Fruit fly (Drosophila melanogaster) whole organism, embryonic: ENCODE results near the gene cpx.

Experiments used
- ATbp ChIP-seq: fragments of 200-800 bp; sonication (Bioruptor generic); optimal IDR thresholded peaks from 2 replicates; lab custom pipeline; 2017; ENCODE audit warnings: missing biosample characterization, mild to moderate bottlenecking, missing genetic modification characterization, missing genetic modification reagents
- B-H1 ChIP-seq: fragments of 200-800 bp; sonication (Bioruptor generic); IDR thresholded peaks from 3 replicates; pipeline ENCODE4 v1.3.6; 2022; ENCODE audit warnings: missing biosample characterization, missing genetic modification characterization
- Bgb ChIP-seq: fragments of 200-800 bp; sonication (Bioruptor generic); IDR thresholded peaks from 2 replicates; pipeline ENCODE4 v1.3.6; 2022; ENCODE audit warnings: missing biosample characterization, missing genetic modification characterization; ENCODE audit not compliant: partially characterized antibody
- Bteb2 ChIP-seq: fragments of 200-800 bp; sonication (Bioruptor generic); optimal IDR thresholded peaks from 2 replicates; lab custom pipeline; 2016; ENCODE audit warnings: missing biosample characterization, missing genetic modification characterization
- CG12104 ChIP-seq: fragments of 200-800 bp; sonication (Bioruptor generic); optimal IDR thresholded peaks from 3 replicates; lab custom pipeline; 2016; ENCODE audit warnings: missing biosample characterization, missing genetic modification characterization
- CG12744 ChIP-seq: fragments of 200-800 bp; sonication (Bioruptor generic); optimal IDR thresholded peaks from 2 replicates; lab custom pipeline; 2016; ENCODE audit warnings: missing biosample characterization, missing genetic modification characterization
- CG13123 ChIP-seq: fragments of 200-800 bp; sonication (Bioruptor generic); optimal IDR thresholded peaks from 2 replicates; lab custom pipeline; 2016; ENCODE audit warnings: missing biosample characterization, missing genetic modification characterization
- CG13296 ChIP-seq: fragments of 200-800 bp; sonication (Bioruptor generic); optimal IDR thresholded peaks from 3 replicates; lab custom pipeline; 2018; ENCODE audit warnings: missing biosample characterization, mild to moderate bottlenecking, missing genetic modification characterization
- CG14710 ChIP-seq: fragments of 200-800 bp; sonication (Bioruptor generic); optimal IDR thresholded peaks from 3 replicates; lab custom pipeline; 2019; ENCODE audit warnings: missing biosample characterization, mild to moderate bottlenecking, missing genetic modification characterization, moderate library complexity
- CG14965 ChIP-seq: fragments of 200-800 bp; sonication (Bioruptor generic); optimal IDR thresholded peaks from 2 replicates; lab custom pipeline; 2016; ENCODE audit warnings: missing biosample characterization, missing genetic modification characterization, borderline replicate concordance
- CG1529 ChIP-seq: fragments of 200-800 bp; sonication (Bioruptor generic); optimal IDR thresholded peaks from 3 replicates; lab custom pipeline; 2018; ENCODE audit warnings: missing biosample characterization, missing genetic modification characterization
- CG15514 ChIP-seq: fragments of 200-800 bp; sonication (Bioruptor generic); optimal IDR thresholded peaks from 3 replicates; lab custom pipeline; 2017; ENCODE audit warnings: missing biosample characterization, missing genetic modification characterization, mild to moderate bottlenecking, moderate library complexity, missing genetic modification reagents
- CG1602 ChIP-seq: fragments of 200-800 bp; sonication (Bioruptor generic); optimal IDR thresholded peaks from 3 replicates; lab custom pipeline; 2016; ENCODE audit warnings: missing biosample characterization, missing genetic modification characterization
- CG16813 ChIP-seq: fragments of 200-800 bp; sonication (Bioruptor generic); IDR thresholded peaks from 3 replicates; pipeline ENCODE4 v1.3.6; 2022; ENCODE audit warnings: missing biosample characterization, missing genetic modification characterization; ENCODE audit not compliant: partially characterized antibody
- CG18599 ChIP-seq: fragments of 200-800 bp; sonication (Bioruptor generic); optimal IDR thresholded peaks from 3 replicates; lab custom pipeline; 2017; ENCODE audit warnings: missing biosample characterization, missing genetic modification characterization, mild to moderate bottlenecking, moderate library complexity, missing genetic modification reagents
- CG2116 ChIP-seq: fragments of 200-800 bp; sonication (Bioruptor generic); optimal IDR thresholded peaks from 3 replicates; lab custom pipeline; 2018; ENCODE audit warnings: missing biosample characterization, mild to moderate bottlenecking, missing genetic modification characterization
- CG2129 ChIP-seq: fragments of 200-800 bp; sonication (Bioruptor generic); IDR thresholded peaks from 2 replicates; pipeline ENCODE4 v1.3.6; 2022; ENCODE audit warnings: missing biosample characterization, missing genetic modification characterization; ENCODE audit not compliant: partially characterized antibody
- CG34224 ChIP-seq: fragments of 200-800 bp; sonication (Bioruptor generic); IDR thresholded peaks from 3 replicates; pipeline ENCODE4 v1.3.6; 2022; ENCODE audit warnings: missing biosample characterization, missing genetic modification characterization; ENCODE audit not compliant: partially characterized antibody
- CG4282 ChIP-seq: fragments of 200-800 bp; sonication (Bioruptor generic); optimal IDR thresholded peaks from 2 replicates; lab custom pipeline; 2016; ENCODE audit warnings: missing biosample characterization, missing genetic modification characterization
- CG4617 ChIP-seq: fragments of 200-800 bp; sonication (Bioruptor generic); optimal IDR thresholded peaks from 3 replicates; lab custom pipeline; 2016; ENCODE audit warnings: missing biosample characterization, missing genetic modification characterization, borderline replicate concordance
- CG5953 ChIP-seq: fragments of 200-800 bp; sonication (Bioruptor generic); IDR thresholded peaks from 2 replicates; pipeline ENCODE4 v1.3.6; 2022; ENCODE audit warnings: missing biosample characterization, missing genetic modification characterization
- CG6654 ChIP-seq: fragments of 200-800 bp; sonication (Bioruptor generic); optimal IDR thresholded peaks from 2 replicates; lab custom pipeline; 2017; ENCODE audit warnings: missing biosample characterization, mild to moderate bottlenecking, missing genetic modification characterization
- CG6791 ChIP-seq: fragments of 200-800 bp; sonication (Bioruptor generic); IDR thresholded peaks from 3 replicates; pipeline ENCODE4 v1.3.6; 2022; ENCODE audit warnings: missing biosample characterization, missing genetic modification characterization; ENCODE audit not compliant: partially characterized antibody
- Camta ChIP-seq: fragments of 200-800 bp; sonication (Bioruptor generic); optimal IDR thresholded peaks from 2 replicates; lab custom pipeline; 2016; ENCODE audit warnings: missing biosample characterization, missing genetic modification characterization
- Dll ChIP-seq: fragments of 200-800 bp; sonication (Bioruptor generic); IDR thresholded peaks from 4 replicates; pipeline ENCODE4 v1.3.6; 2022; ENCODE audit warnings: missing biosample characterization, missing genetic modification characterization; ENCODE audit not compliant: partially characterized antibody
- Doc3 ChIP-seq: fragments of 200-800 bp; sonication (Bioruptor generic); IDR thresholded peaks from 3 replicates; pipeline ENCODE4 v1.3.6; 2022; ENCODE audit warnings: missing biosample characterization, missing genetic modification characterization; ENCODE audit not compliant: partially characterized antibody
- E2f2 ChIP-seq: fragments of 200-800 bp; sonication (Bioruptor generic); IDR thresholded peaks from 2 replicates; pipeline ENCODE4 v1.3.6; 2022; ENCODE audit warnings: missing biosample characterization, missing genetic modification characterization
- Ets65A ChIP-seq: fragments of 200-800 bp; sonication (Bioruptor generic); peaks from one replicate; lab custom pipeline; 2016; ENCODE audit warnings: missing biosample characterization, missing genetic modification characterization
- Pdp1 ChIP-seq, 2 experiments: fragments of 200-800 bp; sonication (Bioruptor generic); optimal IDR thresholded peaks; 3 replicates each; lab custom pipeline; 2016; ENCODE audit warnings: missing biosample characterization in 2 of 2, missing genetic modification characterization in 2 of 2, mild to moderate bottlenecking in 1 of 2, moderate library complexity in 1 of 2
- Ptx1 ChIP-seq: fragments of 200-800 bp; sonication (Bioruptor generic); IDR thresholded peaks from 2 replicates; pipeline ENCODE4 v1.3.6; 2022; ENCODE audit warnings: missing biosample characterization, missing genetic modification characterization
- Scr ChIP-seq: fragments of 200-800 bp; sonication (Bioruptor generic); IDR thresholded peaks from 2 replicates; pipeline ENCODE4 v1.3.6; 2022; ENCODE audit warnings: missing biosample characterization, missing genetic modification characterization; ENCODE audit not compliant: partially characterized antibody
- Sry-δ ChIP-seq: fragments of 200-800 bp; sonication (Bioruptor generic); optimal IDR thresholded peaks from 2 replicates; lab custom pipeline; 2016; ENCODE audit warnings: missing biosample characterization, missing genetic modification characterization
- Tbp ChIP-seq: fragments of >200 bp; optimal IDR thresholded peaks from 2 replicates; lab custom pipeline; 2018; ENCODE audit warnings: missing biosample characterization, missing genetic modification characterization
- amos ChIP-seq: fragments of 200-800 bp; sonication (Bioruptor generic); IDR thresholded peaks from 2 replicates; pipeline ENCODE4 v1.3.6; 2022; ENCODE audit warnings: missing biosample characterization, missing genetic modification characterization; ENCODE audit not compliant: partially characterized antibody
- bbx ChIP-seq: fragments of 200-800 bp; sonication (Bioruptor generic); IDR thresholded peaks from 2 replicates; pipeline ENCODE4 v1.3.6; 2022; ENCODE audit warnings: missing biosample characterization, missing genetic modification characterization; ENCODE audit not compliant: partially characterized antibody
- cato ChIP-seq: fragments of 200-800 bp; sonication (Bioruptor generic); optimal IDR thresholded peaks from 2 replicates; lab custom pipeline; 2016; ENCODE audit warnings: missing biosample characterization, missing genetic modification characterization, borderline replicate concordance
- crol ChIP-seq: fragments of 200-800 bp; sonication (Bioruptor generic); IDR thresholded peaks from 2 replicates; pipeline ENCODE4 v1.3.6; 2022; ENCODE audit warnings: missing biosample characterization, missing genetic modification characterization
- insv ChIP-seq, 2 experiments: fragments of 200-800 bp; sonication (Bioruptor generic); optimal IDR thresholded peaks; 3 replicates each; lab custom pipeline; 2016 to 2018; ENCODE audit warnings: missing biosample characterization in 2 of 2, missing genetic modification characterization in 2 of 2
- maf-S ChIP-seq: fragments of 200-800 bp; sonication (Bioruptor generic); optimal IDR thresholded peaks from 2 replicates; lab custom pipeline; 2016; ENCODE audit warnings: missing biosample characterization, missing genetic modification characterization
- mam ChIP-seq: fragments of 200-800 bp; sonication (Bioruptor generic); optimal IDR thresholded peaks from 3 replicates; lab custom pipeline; 2016; ENCODE audit warnings: missing biosample characterization, missing genetic modification characterization
- onecut ChIP-seq: fragments of 200-800 bp; sonication (Bioruptor generic); IDR thresholded peaks from 2 replicates; pipeline ENCODE4 v1.3.6; 2022; ENCODE audit warnings: missing biosample characterization, missing genetic modification characterization
- pan ChIP-seq, 4 experiments: fragments of >200 bp in 3 of 4; fragments of 200-800 bp in 1 of 4; sonication (Bioruptor generic) in 1 of 4; optimal IDR thresholded peaks in 3 of 4; IDR thresholded peaks in 1 of 4; 2 replicates each; pipeline versions ENCODE4 v1.3.6 to Lab custom; 2017 to 2022; ENCODE audit warnings: missing biosample characterization in 2 of 4, missing genetic modification characterization in 2 of 4, mixed read lengths in 1 of 4
- pros ChIP-seq: fragments of 200-800 bp; sonication (Bioruptor generic); optimal IDR thresholded peaks from 3 replicates; lab custom pipeline; 2019; ENCODE audit warnings: missing biosample characterization, mild to moderate bottlenecking, missing genetic modification characterization, moderate library complexity
- pzg ChIP-seq: fragments of 200-800 bp; sonication (Bioruptor generic); optimal IDR thresholded peaks from 3 replicates; lab custom pipeline; 2018; ENCODE audit warnings: missing biosample characterization, mild to moderate bottlenecking, missing genetic modification characterization, moderate library complexity
- schlank ChIP-seq: fragments of 200-800 bp; sonication (Bioruptor generic); optimal IDR thresholded peaks from 2 replicates; lab custom pipeline; 2018; ENCODE audit warnings: missing biosample characterization, mild to moderate bottlenecking, missing genetic modification characterization
- stwl ChIP-seq: fragments of 200-800 bp; sonication (Bioruptor generic); optimal IDR thresholded peaks from 3 replicates; lab custom pipeline; 2018; ENCODE audit warnings: missing biosample characterization, mild to moderate bottlenecking, missing genetic modification characterization, moderate library complexity
- trh ChIP-seq: fragments of 200-800 bp; sonication (Bioruptor generic); optimal IDR thresholded peaks from 2 replicates; lab custom pipeline; 2016; ENCODE audit warnings: missing biosample characterization, missing genetic modification characterization
- twi ChIP-seq: fragments of 200-800 bp; optimal IDR thresholded peaks from 2 replicates; lab custom pipeline; 2019; ENCODE audit warnings: missing biosample characterization, mild to moderate bottlenecking, missing genetic modification characterization, moderate library complexity
- unc-4 ChIP-seq: fragments of 200-800 bp; sonication (Bioruptor generic); IDR thresholded peaks from 2 replicates; pipeline ENCODE4 v1.3.6; 2022; ENCODE audit warnings: missing biosample characterization, missing genetic modification characterization; ENCODE audit not compliant: partially characterized antibody

Gene cpx

dm6 chr3R:4310683-4311066, 30.7 kb downstream of the cpx start, which contains the start of gene Vps24 (continued):
- TF ChIP-seq pros (GFP tag; lab: Kevin White, UChicago) (no peak), amos (GFP tag; lab: Robert Waterston, UW) (peak; percentile 69), Bgb (GFP tag; lab: Robert Waterston, UW) (peak; percentile 37; the same call in 1 of the 2 replicates), insv (GFP tag; optimal IDR thresholded peaks at IDR 0.05; lab: Kevin White, UChicago) (peak in 1 of 2 experiments; percentile 85), pzg (GFP tag; lab: Kevin White, UChicago) (peak; percentile 21), Camta (GFP tag; lab: Kevin White, UChicago) (no peak), bbx (peak; percentile 58), crol (GFP tag; lab: Robert Waterston, UW) (no peak), mam (no peak), stwl (tag; lab: Kevin White, UChicago) (peak; percentile 6), CG34224 (GFP tag; lab: Robert Waterston, UW) (0 out of 3 replicates have a peak, but pooled peaks have one; percentile 21), E2f2 (GFP tag; lab: Robert Waterston, UW) (no peak), unc-4 (GFP tag; lab: Robert Waterston, UW) (0 out of 2 replicates have a peak, but pooled peaks have one; percentile 36), CG1529 (no peak), Ets65A (GFP tag; lab: Kevin White, UChicago) (no peak), CG1602 (GFP tag; lab: Kevin White, UChicago) (no peak), CG18599 (GFP tag; lab: Kevin White, UChicago) (no peak), maf-S (GFP tag; lab: Kevin White, UChicago) (no peak), CG13296 (GFP tag; lab: Kevin White, UChicago) (no peak), CG4282 (no peak), cato (GFP tag; lab: Kevin White, UChicago) (no peak), Doc3 (GFP tag; lab: Robert Waterston, UW) (peak; percentile 52), twi (tag; lab: Kevin White, UChicago) (no peak), CG6654 (GFP tag; lab: Kevin White, UChicago) (no peak), CG2129 (GFP tag; lab: Robert Waterston, UW) (peak; percentile 30; the same call in 1 of the 2 replicates), Bteb2 (GFP tag; lab: Kevin White, UChicago) (no peak), CG4617 (peak; percentile 29), CG2116 (no peak), CG5953 (GFP tag; lab: Robert Waterston, UW) (no peak), Ptx1 (GFP tag; lab: Robert Waterston, UW) (no peak), Dll (peak; percentile 71), onecut (GFP tag; lab: Robert Waterston, UW) (no peak), Pdp1 (GFP tag; optimal IDR thresholded peaks at IDR 0.05; lab: Kevin White, UChicago) (peak in 1 of 2 experiments; percentile 10), schlank (tag; lab: Kevin White, UChicago) (no peak), Tbp (GFP tag; lab: Kevin White, UChicago) (no peak), CG12744 (GFP tag; lab: Kevin White, UChicago) (no peak), CG13123 (GFP tag; lab: Kevin White, UChicago) (no peak), CG12104 (GFP tag; lab: Kevin White, UChicago) (no peak), CG15514 (GFP tag; lab: Kevin White, UChicago) (no peak), CG14965 (no peak), ATbp (GFP tag; lab: Kevin White, UChicago) (no peak), B-H1 (GFP tag; lab: Robert Waterston, UW) (no peak), CG6791 (GFP tag; lab: Robert Waterston, UW) (peak; percentile 51; the same call in 1 of the 3 replicates), trh (no peak), Scr (GFP tag; lab: Robert Waterston, UW) (peak; percentile 66), CG16813 (GFP tag; lab: Robert Waterston, UW) (peak; percentile 57), pan (optimal IDR thresholded peaks at IDR 0.05; lab: Kevin White, UChicago) (no peak), pan (GFP tag; optimal IDR thresholded peaks at IDR 0.05 in 1 of 2, IDR thresholded peaks at IDR 0.05 in 1 of 2) (no peak), CG14710 (tag; lab: Kevin White, UChicago) (no peak), Sry-δ (GFP tag; lab: Kevin White, UChicago) (peak; percentile 0)
